Fruit fly (Drosophila melanogaster): ENCODE data around the gene Six4.
A peak's percentile ranks its signal among the peaks of the same experiment; 100 is the strongest.

Six4 gene

dm6 chr3L:20798325-20798846 lies 5.8 kb upstream of the Six4 start, which contains the start of the genes CG3698 and tzn (continued):
- TF ChIP-seq CG5245 (GFP tag; optimal IDR thresholded peaks at IDR 0.05) (peak; percentile 88), lov (optimal IDR thresholded peaks at IDR 0.05) (no peak), lov (GFP tag; IDR thresholded peaks at IDR 0.05) (peak; percentile 97), ATbp (GFP tag; optimal IDR thresholded peaks at IDR 0.05) (peak; percentile 94), peb (GFP tag; IDR thresholded peaks at IDR 0.05) (peak; percentile 68), her (GFP tag; optimal IDR thresholded peaks at IDR 0.05) (peak; percentile 79), CG15011 (GFP tag; optimal IDR thresholded peaks at IDR 0.05) (peak; percentile 87), CG6654 (GFP tag; optimal IDR thresholded peaks at IDR 0.05) (peak; percentile 88), Doc3 (GFP tag; IDR thresholded peaks at IDR 0.05; ENCODE audit: partially characterized antibody) (no peak), stc (GFP tag; IDR thresholded peaks at IDR 0.05) (peak; percentile 91), MTF-1 (GFP tag; optimal IDR thresholded peaks at IDR 0.05; ENCODE audit: borderline replicate concordance) (peak; percentile 98), CTCF (GFP tag; optimal IDR thresholded peaks at IDR 0.05) (peak; percentile 94), Deaf1 (tag; optimal IDR thresholded peaks at IDR 0.05) (no peak), aop (GFP tag; IDR thresholded peaks at IDR 0.05) (0 out of 2 replicates have a peak, but pooled peaks have one; percentile 48), dm (GFP tag; optimal IDR thresholded peaks at IDR 0.05) (peak; percentile 85), CG18262 (tag; optimal IDR thresholded peaks at IDR 0.05) (peak; percentile 84), CG2712 (tag; optimal IDR thresholded peaks at IDR 0.05) (peak; percentile 91), CG4820 (GFP tag; optimal IDR thresholded peaks at IDR 0.05) (peak; percentile 87), Lhr (GFP tag; optimal IDR thresholded peaks at IDR 0.05) (peak; percentile 99), CG34224 (GFP tag; IDR thresholded peaks at IDR 0.05; ENCODE audit: partially characterized antibody) (no peak), Xbp1 (GFP tag; optimal IDR thresholded peaks at IDR 0.05) (peak; percentile 94), Rfx (GFP tag; IDR thresholded peaks at IDR 0.05) (peak; percentile 97), CG3281 (GFP tag; optimal IDR thresholded peaks at IDR 0.05) (peak; percentile 95), CG12299 (tag; optimal IDR thresholded peaks at IDR 0.05) (peak; percentile 73), Hey (tag; optimal IDR thresholded peaks at IDR 0.05) (peak; percentile 84), CG17612 (GFP tag; IDR thresholded peaks at IDR 0.05) (peak; percentile 78; the same call in 1 of the 2 replicates), CG17186 (GFP tag; optimal IDR thresholded peaks at IDR 0.05) (peak; percentile 85), seq (GFP tag; IDR thresholded peaks at IDR 0.05) (peak; percentile 81; the same call in 1 of the 2 replicates), CG11695 (GFP tag; IDR thresholded peaks at IDR 0.05) (peak; percentile 76), Hr78 (GFP tag; optimal IDR thresholded peaks at IDR 0.05) (no peak), Dip2 (GFP tag; IDR thresholded peaks at IDR 0.05) (no peak), CG14441 (GFP tag; IDR thresholded peaks at IDR 0.05) (peak; percentile 89), CG6765 (GFP tag; optimal IDR thresholded peaks at IDR 0.05) (peak; percentile 97), CG12659 (GFP tag; optimal IDR thresholded peaks at IDR 0.05) (peak; percentile 96), CG10274 (GFP tag; optimal IDR thresholded peaks at IDR 0.05) (peak; percentile 88), Kr (GFP tag; optimal IDR thresholded peaks at IDR 0.05) (peak; percentile 81), CG1233 (GFP tag; optimal IDR thresholded peaks at IDR 0.05) (peak; percentile 97), CG13894 (tag; optimal IDR thresholded peaks at IDR 0.05) (no peak), CG2875 (GFP tag; optimal IDR thresholded peaks at IDR 0.05) (peak; percentile 96), Nf-YC (tag; optimal IDR thresholded peaks at IDR 0.05) (peak; percentile 69), B-H2 (GFP tag; optimal IDR thresholded peaks at IDR 0.05) (peak; percentile 93), ro (GFP tag; IDR thresholded peaks at IDR 0.05) (peak; percentile 75), gcm (GFP tag; optimal IDR thresholded peaks at IDR 0.05) (peak; percentile 90), CG18619 (GFP tag; optimal IDR thresholded peaks at IDR 0.05) (peak; percentile 96), bcd (GFP tag; optimal IDR thresholded peaks at IDR 0.05) (peak; percentile 98), Fer3 (tag; optimal IDR thresholded peaks at IDR 0.05) (peak; percentile 92), CG10147 (GFP tag; optimal IDR thresholded peaks at IDR 0.05) (peak; percentile 90), bowl (GFP tag; IDR thresholded peaks at IDR 0.05) (peak; percentile 78), Ptx1 (GFP tag; IDR thresholded peaks at IDR 0.05) (peak; percentile 91), Bgb (GFP tag; IDR thresholded peaks at IDR 0.05; ENCODE audit: partially characterized antibody) (no peak)

Data from whole organism, embryonic.